Worm (Caenorhabditis elegans): ENCODE measurements around the gene C17C3.5.

DNA sequence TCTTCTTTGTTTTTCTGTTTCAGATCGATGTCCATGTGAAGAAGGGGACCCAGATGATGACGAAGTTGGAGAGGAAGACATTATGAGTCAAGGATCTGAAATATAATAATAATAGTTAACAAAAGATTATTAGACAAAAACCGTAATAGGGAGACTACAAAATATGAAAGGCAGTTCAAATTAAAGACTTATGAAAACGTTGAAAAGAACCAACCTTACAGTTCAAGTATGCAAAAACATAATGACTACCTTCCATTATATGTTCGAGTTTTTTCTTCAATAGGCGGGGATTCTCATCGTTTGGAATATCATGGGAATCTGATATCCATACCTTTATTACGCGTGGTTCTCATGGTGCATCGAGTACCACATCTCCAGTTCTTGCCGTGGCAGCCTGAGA is 18.0 kb upstream of the C17C3.5 start, which contains the start of gene hlh-26:
- TF ChIP-seq mdl-1 (tag; optimal IDR thresholded peaks at IDR 0.05), result no peak
- TF ChIP-seq dpl-1 (GFP tag; optimal IDR thresholded peaks at IDR 0.05), result no peak
- no peak for TF ChIP-seq unc-62 (GFP tag; optimal IDR thresholded peaks at IDR 0.05)
- no peak for TF ChIP-seq fos-1 (tag; optimal IDR thresholded peaks at IDR 0.05)
- TF ChIP-seq pag-3 (tag; optimal IDR thresholded peaks at IDR 0.05; ENCODE audit: borderline replicate concordance, insufficient read depth), result no peak
- TF ChIP-seq fkh-10 (GFP tag; optimal IDR thresholded peaks at IDR 0.05), result no peak
- TF ChIP-seq aha-1 (tag; optimal IDR thresholded peaks at IDR 0.05), result no peak
- no peak for TF ChIP-seq ceh-88 (GFP tag; IDR thresholded peaks at IDR 0.05)

Data from whole organism, L1 larva.